Worm (Caenorhabditis elegans) whole organism, dauer: ENCODE results near the gene F28A12.3.

Source experiments
- unc-62 ChIP-seq: sonication (generic microtip); optimal IDR thresholded peaks from 2 replicates; lab custom pipeline; 2017; ENCODE audit warnings: missing biosample characterization, missing genetic modification reagents, missing genetic modification characterization

The F28A12.3 gene

DNA sequence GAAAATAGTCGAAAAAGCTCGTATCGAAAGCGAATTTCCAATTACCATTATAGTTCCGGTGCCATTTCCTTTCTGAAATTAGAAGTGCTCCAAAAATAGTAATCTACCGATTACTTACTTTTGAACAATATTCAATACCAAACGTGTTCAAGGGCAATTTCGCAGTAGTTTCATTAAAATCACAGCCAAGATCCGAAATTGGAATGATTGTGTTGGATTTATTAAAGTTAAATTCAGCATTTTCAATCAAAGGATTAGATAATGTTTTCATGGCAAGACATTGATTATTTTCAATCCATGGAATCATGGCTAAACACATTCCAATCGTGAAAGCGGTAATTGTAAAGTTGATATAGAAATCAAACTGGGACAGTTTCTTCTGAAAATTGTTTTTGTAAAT, 8.4 kb downstream of the F28A12.3 start:
- TF ChIP-seq unc-62: no peak

DNA sequence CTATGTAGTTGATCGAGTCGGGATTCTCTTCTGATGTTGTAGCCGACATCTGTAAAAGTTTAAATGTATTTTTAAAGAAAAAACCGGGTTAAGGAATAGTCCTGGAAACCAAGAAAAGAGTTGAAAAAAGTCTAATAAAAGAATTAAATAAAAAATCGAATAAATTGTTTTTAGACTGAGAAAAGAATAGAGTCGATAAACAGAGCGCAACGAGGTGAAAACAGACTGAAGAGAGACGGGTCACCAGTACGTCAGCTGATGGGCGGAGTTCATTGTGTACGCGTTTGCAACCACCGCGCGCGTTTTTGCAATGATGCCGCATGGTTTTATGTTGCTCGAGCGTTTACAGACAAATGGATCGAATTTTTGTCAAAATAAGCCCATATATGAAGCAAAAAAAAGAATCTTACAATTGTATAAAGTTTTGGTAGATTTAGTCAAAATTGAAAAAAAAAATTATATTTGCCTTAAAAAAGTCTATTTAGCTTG, 9.8 kb downstream of the F28A12.3 start, which contains the start of gene atg-18:
atg-18 (minus strand) TSS at position 51 of the 489 bp plus-strand sequence.
- TF ChIP-seq unc-62: no peak

DNA sequence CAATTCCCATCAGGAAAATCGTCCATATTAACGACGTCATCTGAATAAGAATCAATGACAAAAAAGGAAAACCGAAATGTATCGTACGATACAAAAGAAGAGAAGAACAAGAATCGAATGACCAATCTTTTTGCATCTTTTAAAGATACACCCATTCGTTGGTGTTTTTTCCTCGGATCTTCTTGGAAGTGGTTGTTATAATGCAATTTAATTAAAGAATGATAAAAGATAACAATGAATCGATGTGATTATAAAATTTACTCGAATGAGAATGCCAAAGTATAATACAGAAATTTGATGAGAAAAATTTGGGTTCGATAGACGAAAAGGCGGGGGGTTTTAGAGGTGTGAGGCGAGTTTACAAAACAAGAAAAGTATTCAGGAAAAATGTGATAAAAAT, 12.1 kb downstream of the F28A12.3 start, which contains the start of gene F41E6.12:
F41E6.12 (minus strand) TSS at position 101 of the 400 bp plus-strand sequence.
- no peak for TF ChIP-seq unc-62

DNA sequence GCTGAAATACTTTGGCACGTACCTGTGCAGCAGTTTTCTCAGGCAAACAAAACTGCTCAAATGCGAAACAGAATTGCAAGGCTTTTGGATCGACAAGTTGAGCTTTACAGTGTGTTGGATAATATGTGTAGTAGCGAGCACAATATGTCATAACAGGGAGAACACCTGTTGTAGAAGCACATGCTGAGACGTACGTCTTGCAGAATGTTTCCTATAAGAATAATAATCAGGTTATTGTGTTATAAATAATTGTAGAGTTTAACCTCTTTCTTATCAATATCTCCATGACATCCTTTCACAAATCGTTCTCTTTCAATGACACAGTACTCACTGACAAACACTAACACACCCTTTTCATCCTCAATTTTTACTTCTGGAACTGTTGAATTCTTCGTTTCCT, 13.6 kb downstream of the F28A12.3 start:
- no peak for TF ChIP-seq unc-62

DNA sequence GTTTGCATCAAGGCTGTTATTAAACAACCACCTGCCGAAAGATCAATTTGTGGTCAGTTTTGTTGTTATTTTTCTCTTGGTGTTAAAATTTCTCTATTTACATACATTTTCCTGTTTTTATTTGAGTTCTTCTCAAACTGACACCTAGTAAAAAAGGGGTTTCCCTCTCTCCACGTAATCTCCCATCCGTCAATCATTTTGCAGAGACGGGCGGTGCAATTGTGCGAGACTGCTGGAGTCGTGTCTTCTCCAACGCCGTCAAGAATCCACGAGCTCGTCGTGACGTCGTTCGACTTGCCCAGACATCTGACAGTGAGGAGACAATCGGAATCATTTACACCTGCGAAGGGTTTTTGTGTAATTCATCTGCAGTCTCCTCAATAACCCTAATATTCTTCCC, 14.8 kb downstream of the F28A12.3 start:
- no peak for TF ChIP-seq unc-62

DNA sequence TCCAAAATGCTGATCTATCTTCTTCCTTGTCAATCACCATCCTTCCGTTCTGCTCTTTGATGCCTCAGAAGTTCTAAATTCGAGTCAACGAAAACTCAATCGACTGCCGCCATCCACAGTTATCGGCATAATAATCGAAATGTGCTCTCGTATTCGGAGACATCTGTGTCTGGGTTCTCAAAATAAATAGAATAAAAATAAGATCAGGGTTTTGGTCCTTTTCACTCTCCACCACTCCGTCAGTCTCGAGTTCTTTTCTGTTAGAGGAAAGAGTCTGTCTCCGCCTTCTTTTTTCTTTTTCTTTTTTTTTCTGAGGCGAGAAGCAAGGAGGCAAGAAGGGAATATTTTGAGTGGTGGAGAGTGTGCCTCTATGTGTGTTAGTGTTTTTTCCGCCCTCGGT, 17.4 kb downstream of the F28A12.3 start, which contains the start of gene F41E6.17:
F41E6.17 (plus strand) TSS at position 348 of the 400 bp plus-strand sequence.
- no peak for TF ChIP-seq unc-62

DNA sequence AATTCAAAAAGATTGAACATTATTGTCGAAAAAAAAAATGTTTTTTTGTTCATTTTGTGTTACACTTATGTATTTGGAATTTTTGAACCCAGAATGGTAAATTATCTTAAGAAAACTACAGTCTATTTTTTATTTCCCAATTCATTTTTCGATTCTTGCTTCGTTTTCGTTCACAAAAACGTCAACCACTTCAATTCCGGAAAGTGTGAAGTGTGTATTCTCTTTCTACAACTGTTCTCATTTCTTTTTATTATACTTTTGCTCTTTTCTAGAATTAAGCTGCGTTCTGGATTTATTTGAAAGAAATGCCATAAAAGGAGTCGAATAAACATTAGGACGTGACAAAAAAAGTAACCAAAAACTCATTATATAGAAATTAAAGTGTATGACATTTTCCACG, 18.9 kb downstream of the F28A12.3 start, which contains the start of gene F41E6.1:
F41E6.1 (plus strand) TSS at position 301 of the 400 bp plus-strand sequence.
- TF ChIP-seq unc-62: no peak

DNA sequence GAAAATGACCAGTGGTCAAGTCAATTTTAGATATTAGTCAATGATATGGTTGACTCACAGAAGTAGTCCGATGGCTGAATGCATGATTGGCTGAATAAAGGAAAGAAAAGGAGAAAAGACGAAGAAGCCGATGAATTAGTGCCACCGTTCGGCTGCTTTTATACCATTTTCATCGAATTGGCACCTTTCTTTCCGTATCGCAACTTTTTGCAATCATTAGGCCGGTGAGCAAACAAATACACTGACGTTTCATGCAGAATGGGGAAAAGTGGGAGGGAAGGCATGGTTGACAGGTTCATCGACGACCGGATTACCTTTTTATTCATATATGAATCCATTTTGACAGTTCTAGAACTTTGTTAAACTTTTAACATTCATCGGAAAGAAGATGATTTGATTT, 20.0 kb downstream of the F28A12.3 start, which contains the start of gene idpc-2:
idpc-2 (minus strand) TSS at position 101 of the 400 bp plus-strand sequence.
- TF ChIP-seq unc-62: no peak

DNA sequence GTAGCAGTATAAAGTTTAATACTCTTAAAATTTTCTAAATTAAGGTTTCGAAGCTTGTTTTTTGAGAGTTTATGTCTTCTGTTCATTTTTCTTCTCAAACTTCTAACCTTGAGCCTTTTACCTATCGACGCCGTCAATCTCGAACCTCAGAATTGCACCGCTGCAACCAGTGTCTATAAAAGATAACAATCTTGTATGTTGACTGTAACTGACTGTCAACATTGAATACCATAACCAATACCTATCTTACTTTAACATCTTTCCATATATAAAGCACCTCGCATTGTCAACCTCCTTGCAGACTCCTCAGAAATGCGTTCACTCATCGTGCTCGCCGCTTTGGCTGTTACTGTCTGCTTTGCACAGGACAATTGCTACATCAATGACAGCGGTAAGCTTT, 22.4 kb downstream of the F28A12.3 start, which contains the start of gene grd-5:
grd-5 (plus strand) TSS at position 295 of the 400 bp plus-strand sequence.
- no peak for TF ChIP-seq unc-62

DNA sequence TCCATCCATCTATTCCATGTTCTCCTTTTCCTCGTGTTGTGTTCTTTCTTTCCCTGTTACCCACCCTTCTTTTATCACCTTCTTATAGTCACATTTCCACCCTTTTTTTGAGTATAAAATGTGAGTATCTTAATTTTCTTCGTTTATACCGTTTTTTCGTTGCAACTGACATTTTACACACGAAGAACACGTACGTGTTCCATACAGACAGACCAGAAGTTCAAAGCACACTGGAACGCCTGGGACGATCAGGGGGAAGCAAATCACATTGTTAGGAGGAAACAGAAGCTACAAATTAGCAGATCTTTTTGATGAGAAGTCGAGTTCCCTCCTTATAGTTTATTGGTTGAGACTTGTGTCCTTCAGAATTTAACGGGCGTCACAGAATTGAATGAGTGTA, 25.5 kb downstream of the F28A12.3 start:
- TF ChIP-seq unc-62: no peak

DNA sequence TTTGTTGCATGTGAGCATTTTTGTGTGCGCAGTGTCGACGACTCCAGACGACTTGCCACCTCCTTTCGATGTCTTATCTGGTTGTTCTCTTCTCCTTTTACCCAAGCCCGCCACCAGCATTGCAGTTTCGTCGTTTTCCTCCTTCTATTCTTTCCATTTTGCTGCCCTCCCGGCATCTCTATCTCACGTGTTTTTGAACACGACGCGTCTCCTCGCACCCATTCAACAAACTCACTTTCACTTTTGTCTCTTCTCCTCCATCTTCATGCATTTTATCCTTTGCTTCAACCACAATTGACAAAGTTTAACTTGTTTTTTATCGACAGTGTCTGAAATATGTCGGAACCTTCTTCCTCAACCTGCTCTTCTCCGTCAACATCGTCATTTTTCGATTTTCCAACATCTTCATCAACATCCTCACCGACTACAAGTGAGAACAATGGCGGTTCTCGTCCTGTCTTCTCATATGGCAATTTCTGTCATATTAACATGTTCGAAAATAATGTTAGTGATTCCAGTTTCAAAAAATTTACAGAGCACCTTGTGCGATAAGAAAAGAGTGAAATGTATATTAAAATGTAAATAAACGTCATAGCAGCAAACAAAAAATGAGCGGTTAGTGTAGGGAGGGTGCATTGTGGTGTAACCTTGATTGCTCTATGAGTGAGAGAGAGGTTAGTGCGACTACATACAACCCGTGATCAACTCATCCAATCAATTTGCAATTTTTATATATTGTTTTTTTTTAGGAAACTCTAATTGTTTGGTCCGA, 30.3 kb downstream of the F28A12.3 start, which contains the start of gene fip-4:
fip-4 (minus strand) TSS at position 636 of the 772 bp plus-strand sequence.
- TF ChIP-seq unc-62: no peak

DNA sequence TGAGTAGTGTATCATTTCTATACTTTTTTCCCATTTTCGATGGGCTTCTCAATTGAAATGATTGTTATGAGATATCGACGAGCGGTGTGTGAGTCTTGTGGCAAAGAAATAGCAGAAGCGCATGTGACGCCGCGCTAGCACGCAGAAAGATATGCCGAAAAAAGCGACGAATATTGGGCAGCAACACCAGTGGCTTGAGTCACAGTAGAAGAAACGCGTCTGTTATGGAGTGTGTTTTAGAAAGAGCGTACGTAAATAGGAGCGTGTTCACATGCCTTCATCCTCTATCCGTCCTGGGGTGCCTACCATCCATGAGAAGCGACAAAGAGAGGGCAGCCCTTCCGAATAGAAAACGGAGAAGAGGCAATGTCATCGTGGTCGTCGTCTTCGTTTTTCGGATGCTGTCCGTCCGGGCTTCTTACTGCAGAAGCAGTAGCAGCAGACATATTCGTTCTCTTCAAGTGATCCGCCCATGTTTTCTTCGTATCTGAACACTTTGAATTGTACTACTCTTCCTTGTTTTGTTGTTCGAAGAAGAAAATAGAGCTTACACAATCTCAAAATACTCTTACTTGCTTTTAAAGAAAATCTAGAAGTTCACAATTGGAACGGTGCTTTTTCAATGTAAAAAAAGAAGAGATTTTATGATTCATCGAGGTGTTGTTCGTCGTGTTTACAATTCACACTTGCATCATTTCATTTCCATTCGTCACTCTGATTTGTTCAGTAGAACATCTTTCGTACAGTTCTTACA, 31.2 kb downstream of the F28A12.3 start:
- no peak for TF ChIP-seq unc-62

DNA sequence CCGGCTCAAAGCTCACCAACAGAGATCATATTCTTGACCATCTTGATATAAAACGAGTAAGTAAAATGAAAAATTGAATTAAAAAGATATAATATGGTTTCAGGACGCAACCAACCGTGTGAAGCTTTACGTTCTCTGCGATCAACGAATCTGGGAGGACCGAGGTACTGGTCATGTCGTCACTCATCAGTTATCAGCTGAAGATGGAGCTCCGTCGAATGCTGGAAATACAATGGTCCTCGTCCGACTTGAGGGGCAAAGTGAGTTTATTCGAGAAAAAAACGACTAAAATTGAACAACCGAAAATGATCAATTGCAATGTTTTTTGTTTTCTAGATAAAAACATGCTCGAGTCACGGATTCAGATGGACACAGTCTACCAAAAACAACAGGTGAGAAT, 32.7 kb downstream of the F28A12.3 start:
- no peak for TF ChIP-seq unc-62

DNA sequence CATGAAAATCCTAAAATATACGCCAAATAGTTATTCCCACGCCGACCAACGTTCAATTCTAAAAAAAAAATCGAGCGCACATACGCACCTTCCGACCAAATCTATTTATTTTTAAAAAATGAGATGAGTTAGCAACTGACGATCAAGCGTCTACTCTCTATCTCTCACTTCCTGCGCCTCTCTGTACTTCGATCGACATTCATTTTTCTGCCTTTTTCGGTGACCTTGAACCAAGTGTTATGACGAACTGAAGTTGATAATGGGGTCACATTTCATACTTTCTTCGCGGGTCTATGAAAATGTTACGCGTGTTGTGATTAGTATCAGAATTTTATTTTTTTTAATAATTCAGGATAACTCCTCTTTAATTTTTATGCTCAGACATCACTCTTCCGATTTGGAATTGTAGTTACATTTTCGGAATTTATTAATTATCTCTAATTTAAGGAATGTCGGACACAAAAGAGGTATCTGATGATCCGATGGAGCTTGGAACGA, 33.8 kb downstream of the F28A12.3 start, which contains the start of gene smk-1:
smk-1 (plus strand) TSS at position 448 of the 498 bp plus-strand sequence.
- no peak for TF ChIP-seq unc-62

DNA sequence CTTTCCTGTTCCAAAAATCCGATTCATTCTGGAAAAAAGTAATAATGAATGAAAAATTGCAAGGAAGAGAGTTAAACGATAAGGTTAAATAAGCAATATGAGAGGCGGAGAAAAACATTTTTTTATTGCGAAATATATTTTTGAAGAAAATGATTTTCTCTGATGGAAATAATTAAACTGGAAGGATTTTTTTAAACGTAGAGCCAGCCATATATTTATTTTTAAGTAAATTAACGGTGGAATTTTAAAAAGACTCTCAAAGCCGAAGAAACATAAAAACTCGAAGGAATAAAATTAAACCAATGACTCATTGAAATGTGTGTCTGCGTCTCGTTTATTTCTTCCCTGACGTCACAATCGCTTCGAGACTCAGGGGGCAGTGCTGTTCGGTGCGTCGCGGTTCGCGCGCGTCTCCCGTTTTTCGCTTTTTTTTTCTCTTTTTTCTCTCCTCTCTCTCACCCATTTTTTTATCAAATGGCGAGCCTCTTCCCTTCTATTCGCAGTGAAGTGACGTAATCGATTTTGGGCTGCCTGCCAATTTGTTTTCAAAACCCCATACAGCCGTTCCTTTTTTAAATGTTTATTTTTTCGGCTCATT, 35.0 kb downstream of the F28A12.3 start, which contains the start of gene vps-60:
vps-60 (minus strand) TSS at position 30 of the 598 bp plus-strand sequence.
- no peak for TF ChIP-seq unc-62

DNA sequence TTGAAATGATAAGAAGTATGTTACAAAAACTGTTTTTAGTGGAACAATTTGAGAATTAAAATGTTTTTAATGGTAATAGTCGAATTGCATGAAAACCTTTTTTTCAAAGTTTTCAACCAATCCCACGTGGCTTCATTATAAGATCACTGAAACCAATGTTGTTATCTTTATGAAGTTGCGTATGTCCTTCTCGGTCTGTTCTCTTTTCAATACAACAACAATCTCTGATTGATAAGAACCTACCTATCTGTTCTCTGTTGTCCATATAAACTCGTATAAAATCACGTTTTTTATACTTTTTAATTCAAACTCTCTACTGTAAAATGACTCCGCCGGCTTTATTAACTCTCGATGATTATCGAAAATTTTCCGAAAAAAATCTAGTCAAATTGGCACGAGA, 37.9 kb downstream of the F28A12.3 start, which contains the start of gene F41E6.5:
F41E6.5 (plus strand) TSS at position 209 of the 400 bp plus-strand sequence.
- TF ChIP-seq unc-62: no peak
